Worm (Caenorhabditis elegans): ENCODE results near the gene clec-51.

DNA sequence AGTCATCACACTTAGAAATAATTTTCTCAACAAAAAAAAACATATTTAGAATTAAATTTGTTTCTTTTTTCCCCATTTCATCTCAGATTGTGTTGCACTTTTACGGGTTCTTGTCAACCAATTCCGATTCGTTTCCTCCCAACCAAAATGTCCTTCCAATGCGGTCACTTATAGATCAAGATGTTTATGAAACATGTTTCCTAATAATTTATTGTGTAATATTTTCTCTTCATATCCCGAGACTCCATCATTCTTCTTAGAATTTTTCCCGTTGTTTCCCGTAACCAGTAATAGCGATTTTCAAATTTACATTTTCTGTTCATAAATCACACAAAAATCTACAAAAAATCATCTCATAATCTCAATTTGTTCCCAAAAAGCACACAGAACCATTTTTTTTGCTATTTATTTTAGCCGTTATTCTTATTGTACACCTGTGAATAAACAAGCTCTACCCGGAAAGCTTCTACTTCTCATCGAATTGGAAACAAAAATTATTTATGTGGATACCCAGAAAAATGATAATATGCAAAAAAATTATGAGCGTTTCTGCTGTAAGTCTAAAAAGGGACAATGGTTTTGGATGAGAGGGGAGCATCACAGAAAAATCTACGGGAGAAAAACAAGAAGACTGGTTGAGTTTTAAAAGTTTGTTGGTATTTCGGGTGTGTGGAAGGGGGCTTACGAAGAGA lies 25.0 kb upstream of the clec-51 start:
- TF ChIP-seq him-1 (tag; optimal IDR thresholded peaks at IDR 0.05) (no peak), W03F9.2 (tag; optimal IDR thresholded peaks at IDR 0.05) (no peak), dao-5 (tag; optimal IDR thresholded peaks at IDR 0.05) (no peak)

All from whole organism, L4/young adult.